Worm (Caenorhabditis elegans) whole organism, early embryonic: ENCODE data around the gene sas-5.

Source experiments
- B0310.2 ChIP-seq: sonication (generic microtip); optimal IDR thresholded peaks from 2 replicates; lab custom pipeline; 2016; ENCODE audit warnings: mild to moderate bottlenecking, missing genetic modification characterization, missing compliant biosample characterization
- F13C5.2 ChIP-seq: sonication (generic microtip); optimal IDR thresholded peaks from 2 replicates; lab custom pipeline; 2017; ENCODE audit warnings: mild to moderate bottlenecking, missing genetic modification characterization, inconsistent platforms, missing compliant biosample characterization
- aly-1 ChIP-seq: sonication (generic microtip); optimal IDR thresholded peaks from 2 replicates; lab custom pipeline; 2016; ENCODE audit warnings: missing genetic modification characterization, missing compliant biosample characterization
- ama-1 ChIP-seq: fragments of 150-350 bp; optimal IDR thresholded peaks from 2 replicates; lab custom pipeline; 2014
- ceh-13 ChIP-seq: fragments of 200-800 bp; sonication (Bioruptor generic); optimal IDR thresholded peaks from 2 replicates; lab custom pipeline; 2018; ENCODE audit warnings: mild to moderate bottlenecking, missing genetic modification characterization, missing compliant biosample characterization
- ceh-36 ChIP-seq: sonication (generic microtip); optimal IDR thresholded peaks from 2 replicates; lab custom pipeline; 2016; ENCODE audit warnings: missing genetic modification characterization, inconsistent platforms, missing compliant biosample characterization
- ets-7 ChIP-seq: sonication (generic microtip); optimal IDR thresholded peaks from 2 replicates; lab custom pipeline; 2016; ENCODE audit warnings: missing genotype, missing genetic modification characterization, missing compliant biosample characterization
- flt-1 ChIP-seq: fragments of 200-800 bp; sonication (Bioruptor generic); IDR thresholded peaks from 2 replicates; pipeline ENCODE4 v1.3.6; 2022; ENCODE audit warnings: missing genetic modification characterization, missing compliant biosample characterization
- hmbx-1 ChIP-seq: sonication (generic microtip); optimal IDR thresholded peaks from 2 replicates; lab custom pipeline; 2016; ENCODE audit warnings: mild to moderate bottlenecking, missing genetic modification characterization, missing compliant biosample characterization
- hmg-4 ChIP-seq: fragments of 200-800 bp; sonication (Bioruptor generic); optimal IDR thresholded peaks from 2 replicates; lab custom pipeline; 2018; ENCODE audit warnings: mild to moderate bottlenecking, missing genetic modification characterization, missing compliant biosample characterization
- hnd-1 ChIP-seq: sonication (generic microtip); optimal IDR thresholded peaks from 2 replicates; lab custom pipeline; 2016; ENCODE audit warnings: missing genetic modification characterization, missing compliant biosample characterization
- pes-1 ChIP-seq: fragments of 200-800 bp; sonication (Bioruptor generic); IDR thresholded peaks from 2 replicates; pipeline ENCODE4 v1.3.6; 2022; ENCODE audit warnings: missing genetic modification reagents, missing genetic modification characterization, missing compliant biosample characterization
- scrt-1 ChIP-seq: fragments of 200-800 bp; sonication (Bioruptor generic); IDR thresholded peaks from 2 replicates; pipeline ENCODE4 v1.3.6; 2022; ENCODE audit warnings: missing genetic modification characterization, missing compliant biosample characterization
- sea-1 ChIP-seq: fragments of 200-800 bp; sonication (Bioruptor generic); conservative IDR thresholded peaks from 2 replicates; pipeline ENCODE4 v1.3.6; 2022; ENCODE audit warnings: missing genetic modification characterization, missing compliant biosample characterization
- tbx-11 ChIP-seq: fragments of 200-800 bp; sonication (Bioruptor generic); IDR thresholded peaks from 2 replicates; pipeline ENCODE4 v1.3.6; 2022; ENCODE audit warnings: missing genetic modification characterization, missing compliant biosample characterization
- tbx-37 ChIP-seq: fragments of 200-800 bp; sonication (Bioruptor generic); conservative IDR thresholded peaks from 2 replicates; pipeline ENCODE4 v1.3.6; 2022; ENCODE audit warnings: missing genetic modification reagents, missing genetic modification characterization, missing compliant biosample characterization
- tra-4 ChIP-seq: sonication (generic microtip); optimal IDR thresholded peaks from 2 replicates; lab custom pipeline; 2017; ENCODE audit warnings: missing genetic modification characterization, missing compliant biosample characterization

sas-5 gene

DNA sequence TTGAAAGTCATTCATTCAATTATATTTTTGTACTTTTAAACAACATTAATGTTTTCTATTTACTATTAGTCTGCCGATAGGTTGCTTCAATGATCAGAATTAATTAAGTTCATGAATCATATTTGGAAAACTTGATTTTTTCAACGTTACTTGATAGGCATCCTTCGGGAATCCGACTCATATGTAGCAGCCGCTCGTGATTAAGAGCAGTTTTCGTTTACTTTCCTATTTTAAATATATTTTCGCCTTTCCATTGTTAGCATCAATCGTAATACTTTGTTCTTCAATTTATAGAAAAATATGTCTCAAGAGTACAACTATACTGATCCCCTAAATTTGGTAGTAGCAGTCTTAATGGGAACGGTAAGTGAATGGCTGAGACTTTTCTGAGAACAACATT is 29.7 kb upstream of the sas-5 start, which contains the start of gene srx-90:
TSS of gene srx-90 (plus strand) at position 301 of the 400 bp plus-strand sequence.
- no peak for TF ChIP-seq scrt-1 (GFP tag; lab: Robert Waterston, UW)
- TF ChIP-seq ceh-36 (tag; lab: Kevin White, UChicago): no peak
- no peak for TF ChIP-seq tbx-37 (GFP tag; lab: Robert Waterston, UW)
- no peak for TF ChIP-seq ama-1 (lab: Kevin White, UChicago)
- no peak for TF ChIP-seq ceh-13 (GFP tag; lab: Kevin White, UChicago)
- TF ChIP-seq tbx-11: no peak
- TF ChIP-seq F13C5.2 (tag; lab: Kevin White, UChicago): no peak

DNA sequence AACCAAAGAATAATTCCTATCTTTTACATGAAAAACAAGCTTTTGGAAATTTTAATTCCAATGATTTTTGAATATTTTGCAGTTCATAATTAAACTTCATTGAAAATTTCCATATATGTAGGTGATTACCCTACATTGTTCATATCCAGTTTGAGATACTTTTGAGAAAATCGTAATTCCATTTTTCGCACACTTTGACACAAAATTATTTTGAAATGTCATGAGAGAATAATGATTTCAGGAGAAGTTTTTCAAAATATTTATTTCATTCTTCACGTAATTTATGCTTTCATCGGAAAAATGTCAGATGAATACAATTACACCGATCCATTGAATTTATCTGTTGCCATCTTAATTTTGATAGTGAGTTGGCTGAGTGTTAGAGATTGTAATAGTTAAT is 27.3 kb upstream of the sas-5 start, which contains the start of gene srx-88:
TSS of gene srx-88 (plus strand) at position 301 of the 400 bp plus-strand sequence.
- TF ChIP-seq ama-1 (lab: Kevin White, UChicago) (no peak), scrt-1 (GFP tag; lab: Robert Waterston, UW) (no peak), ceh-13 (GFP tag; lab: Kevin White, UChicago) (no peak), ceh-36 (tag; lab: Kevin White, UChicago) (no peak), tbx-37 (GFP tag; lab: Robert Waterston, UW) (no peak), ets-7 (tag; lab: Kevin White, UChicago) (no peak), hmbx-1 (tag; lab: Kevin White, UChicago) (no peak), aly-1 (tag; lab: Kevin White, UChicago) (no peak), tbx-11 (no peak), hmg-4 (no peak), B0310.2 (tag; lab: Kevin White, UChicago) (no peak), sea-1 (GFP tag; lab: Robert Waterston, UW) (no peak), pes-1 (GFP tag; lab: Robert Waterston, UW) (no peak), flt-1 (GFP tag; lab: Robert Waterston, UW) (no peak), F13C5.2 (tag; lab: Kevin White, UChicago) (no peak), tra-4 (tag; lab: Kevin White, UChicago) (no peak), hnd-1 (tag; lab: Kevin White, UChicago) (no peak)

DNA sequence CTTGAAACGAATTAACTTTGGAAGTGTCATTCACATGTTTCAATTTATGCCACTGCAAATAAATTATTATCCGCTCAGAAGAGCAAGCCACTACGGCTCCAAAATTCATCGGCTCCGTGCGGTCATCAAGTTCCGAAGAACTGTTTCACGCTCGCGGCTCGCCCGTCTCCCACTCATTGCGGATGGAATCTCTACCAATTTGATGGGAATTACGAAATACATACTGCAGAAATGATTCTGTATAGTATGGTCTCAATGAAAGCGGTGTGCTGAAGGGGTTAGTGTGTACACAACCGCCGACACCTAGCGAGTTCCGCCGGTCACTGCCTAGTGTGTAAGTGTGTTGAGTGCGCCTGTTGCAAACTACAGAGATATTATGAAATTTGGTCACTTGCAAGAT is 25.4 kb upstream of the sas-5 start:
- TF ChIP-seq tra-4 (tag; lab: Kevin White, UChicago) (no peak), sea-1 (GFP tag; lab: Robert Waterston, UW) (no peak), hmbx-1 (tag; lab: Kevin White, UChicago) (no peak), hnd-1 (tag; lab: Kevin White, UChicago) (no peak), tbx-11 (no peak), ama-1 (lab: Kevin White, UChicago) (no peak), aly-1 (tag; lab: Kevin White, UChicago) (no peak), B0310.2 (tag; lab: Kevin White, UChicago) (no peak)

DNA sequence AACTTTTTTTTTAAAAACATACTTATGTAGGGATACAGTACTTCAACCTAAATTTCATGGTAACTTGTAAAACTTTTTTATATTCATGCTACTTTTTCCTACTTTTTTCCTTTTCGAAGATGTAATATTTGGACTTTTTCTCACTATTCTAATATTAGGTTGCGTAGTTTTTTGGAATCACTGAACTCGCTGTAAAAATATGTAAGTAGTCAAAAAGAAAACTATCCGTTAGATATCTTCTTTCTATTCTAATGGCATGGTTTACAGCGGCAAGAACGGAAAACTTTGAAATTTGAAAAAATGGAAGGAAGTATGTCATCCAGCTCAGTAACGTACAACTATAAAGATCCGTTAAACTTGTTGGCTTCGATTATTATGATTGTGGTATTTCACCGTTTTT is 21.1 kb upstream of the sas-5 start, which contains the start of gene srx-82:
TSS of gene srx-82 (plus strand) at position 301 of the 400 bp plus-strand sequence.
- TF ChIP-seq pes-1 (GFP tag; lab: Robert Waterston, UW) (no peak), F13C5.2 (tag; lab: Kevin White, UChicago) (no peak), tbx-37 (GFP tag; lab: Robert Waterston, UW) (no peak), tra-4 (tag; lab: Kevin White, UChicago) (no peak), ets-7 (tag; lab: Kevin White, UChicago) (no peak), aly-1 (tag; lab: Kevin White, UChicago) (no peak), B0310.2 (tag; lab: Kevin White, UChicago) (no peak), scrt-1 (GFP tag; lab: Robert Waterston, UW) (no peak), hmg-4 (no peak), ceh-36 (tag; lab: Kevin White, UChicago) (no peak), ama-1 (lab: Kevin White, UChicago) (no peak), ceh-13 (GFP tag; lab: Kevin White, UChicago) (no peak), flt-1 (GFP tag; lab: Robert Waterston, UW) (no peak), hmbx-1 (tag; lab: Kevin White, UChicago) (no peak), hnd-1 (tag; lab: Kevin White, UChicago) (no peak), sea-1 (GFP tag; lab: Robert Waterston, UW) (no peak), tbx-11 (no peak)

DNA sequence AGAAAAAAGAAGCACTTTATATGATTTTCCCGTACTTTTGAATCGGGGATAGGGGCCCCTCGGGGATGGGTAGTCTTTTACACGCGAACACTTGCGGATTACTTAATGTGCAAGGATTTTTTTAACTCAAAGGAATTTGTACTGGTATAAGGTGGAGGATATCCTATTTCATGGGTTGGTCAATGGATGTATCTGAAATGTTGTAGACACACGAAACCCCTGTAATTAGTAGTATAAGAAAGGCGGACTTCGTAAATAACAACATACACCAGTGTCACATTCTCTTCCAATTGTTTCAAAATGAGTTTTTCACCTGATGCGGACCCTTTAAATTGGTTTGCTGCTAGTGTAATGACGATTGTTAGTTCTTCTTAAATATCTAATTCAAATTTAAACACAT is 17.1 kb upstream of the sas-5 start, which contains the start of gene srx-80:
TSS of gene srx-80 (plus strand) at position 301 of the 400 bp plus-strand sequence.
- TF ChIP-seq ets-7 (tag; lab: Kevin White, UChicago): no peak
- TF ChIP-seq ceh-13 (GFP tag; lab: Kevin White, UChicago): no peak
- TF ChIP-seq hmg-4: no peak
- TF ChIP-seq hnd-1 (tag; lab: Kevin White, UChicago): no peak
- TF ChIP-seq tbx-11: no peak
- no peak for TF ChIP-seq tra-4 (tag; lab: Kevin White, UChicago)
- TF ChIP-seq scrt-1 (GFP tag; lab: Robert Waterston, UW): no peak
- TF ChIP-seq flt-1 (GFP tag; lab: Robert Waterston, UW): no peak

DNA sequence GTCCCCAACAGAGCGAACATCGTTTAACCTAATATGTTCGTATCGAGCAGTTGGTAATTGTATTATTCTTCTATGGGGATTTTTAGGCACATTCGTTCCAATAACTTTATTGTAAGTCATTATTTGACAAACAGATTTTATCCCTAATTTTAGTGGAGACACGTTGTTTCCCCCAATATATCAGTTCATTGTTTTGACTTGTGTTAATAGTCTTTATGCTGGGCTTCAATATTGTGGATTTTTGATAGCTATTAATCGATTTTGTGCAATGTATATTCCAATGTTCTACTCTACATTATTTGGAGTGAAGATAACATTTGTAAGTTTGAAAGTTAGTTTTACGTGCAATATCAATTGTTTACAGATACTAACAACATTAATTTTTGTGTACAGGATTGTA is 16.6 kb upstream of the sas-5 start:
- TF ChIP-seq hmg-4 (no peak), pes-1 (GFP tag; lab: Robert Waterston, UW) (no peak), flt-1 (GFP tag; lab: Robert Waterston, UW) (no peak), aly-1 (tag; lab: Kevin White, UChicago) (no peak), tbx-11 (no peak), ceh-36 (tag; lab: Kevin White, UChicago) (no peak), hnd-1 (tag; lab: Kevin White, UChicago) (no peak), ceh-13 (GFP tag; lab: Kevin White, UChicago) (no peak), tbx-37 (GFP tag; lab: Robert Waterston, UW) (no peak), F13C5.2 (tag; lab: Kevin White, UChicago) (no peak), ama-1 (lab: Kevin White, UChicago) (no peak), hmbx-1 (tag; lab: Kevin White, UChicago) (no peak), ets-7 (tag; lab: Kevin White, UChicago) (no peak)

DNA sequence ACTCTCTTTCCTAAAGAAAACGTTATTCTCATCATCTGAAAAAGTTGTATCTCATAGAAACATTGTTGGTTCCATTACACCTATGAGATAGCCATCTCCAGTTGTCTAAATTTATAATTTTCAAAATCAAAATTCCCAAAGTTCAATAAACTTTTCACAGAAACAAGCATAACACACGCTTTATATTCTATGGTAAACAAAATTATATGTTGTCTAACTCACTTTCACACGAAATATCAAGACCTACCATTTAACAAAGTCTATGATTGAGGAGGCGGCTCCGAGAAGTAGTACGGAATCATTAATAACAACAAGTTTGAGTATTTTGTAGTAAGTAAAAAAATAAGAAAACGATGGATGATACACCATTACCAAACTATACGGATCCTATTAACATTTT is 11.7 kb upstream of the sas-5 start, which contains the start of gene srx-84:
TSS of gene srx-84 (plus strand) at position 301 of the 400 bp plus-strand sequence.
- no peak for TF ChIP-seq aly-1 (tag; lab: Kevin White, UChicago)
- TF ChIP-seq tra-4 (tag; lab: Kevin White, UChicago): no peak
- TF ChIP-seq pes-1 (GFP tag; lab: Robert Waterston, UW): no peak
- no peak for TF ChIP-seq hnd-1 (tag; lab: Kevin White, UChicago)
- TF ChIP-seq ets-7 (tag; lab: Kevin White, UChicago): no peak
- TF ChIP-seq hmg-4: no peak
- no peak for TF ChIP-seq flt-1 (GFP tag; lab: Robert Waterston, UW)
- no peak for TF ChIP-seq ceh-36 (tag; lab: Kevin White, UChicago)
- no peak for TF ChIP-seq F13C5.2 (tag; lab: Kevin White, UChicago)
- no peak for TF ChIP-seq tbx-37 (GFP tag; lab: Robert Waterston, UW)
- no peak for TF ChIP-seq hmbx-1 (tag; lab: Kevin White, UChicago)
- TF ChIP-seq ama-1 (lab: Kevin White, UChicago): no peak
- no peak for TF ChIP-seq sea-1 (GFP tag; lab: Robert Waterston, UW)
- TF ChIP-seq tbx-11: no peak
- no peak for TF ChIP-seq scrt-1 (GFP tag; lab: Robert Waterston, UW)
- no peak for TF ChIP-seq ceh-13 (GFP tag; lab: Kevin White, UChicago)
- no peak for TF ChIP-seq B0310.2 (tag; lab: Kevin White, UChicago)
